Fruit fly (Drosophila melanogaster): ENCODE results near the gene CG13919.

dm6 chr3L:1637652-1638051, 7.6 kb upstream of the CG13919 start, which contains the start of gene nSyb:
- TF ChIP-seq CTCF (optimal IDR thresholded peaks at IDR 0.05) (no peak), CG8478 (optimal IDR thresholded peaks at IDR 0.05) (no peak)
